Worm (Caenorhabditis elegans) whole organism, mixed stage, embryonic: ENCODE measurements around the gene C25F9.2.

Source experiments
- lin-13 ChIP-seq: fragments of 150-350 bp; optimal IDR thresholded peaks from 2 replicates; lab custom pipeline; 2014; ENCODE audit warnings: missing biosample characterization, missing genetic modification characterization
- unc-62 ChIP-seq: fragments of 150-350 bp; optimal IDR thresholded peaks from 2 replicates; lab custom pipeline; 2014; ENCODE audit warnings: missing biosample characterization, missing genetic modification reagents, missing genetic modification characterization

- TF ChIP-seq lin-13 (tag; lab: Kevin White, UChicago) (no peak), unc-62 (no peak)
Measured at ce11 chrV:19473842-19474514, 52.7 kb downstream of the C25F9.2 start, which contains the start of gene Y43F8B.10.
